Fruit fly (Drosophila melanogaster) whole organism, embryonic: Measurements from ENCODE around the gene Tnpo-SR.
A peak's percentile ranks its signal among the peaks of the same experiment; 100 is the strongest.

Experiments used
- Adf1 ChIP-seq: fragments of 200-800 bp; sonication (Bioruptor generic); IDR thresholded peaks from 2 replicates; pipeline ENCODE4 v1.3.6; 2022; ENCODE audit warnings: missing biosample characterization, missing genetic modification characterization
- B-H2 ChIP-seq: fragments of 200-800 bp; sonication (Bioruptor generic); optimal IDR thresholded peaks from 2 replicates; lab custom pipeline; 2018; ENCODE audit warnings: missing biosample characterization, mild to moderate bottlenecking, missing genetic modification characterization
- BtbVII ChIP-seq: fragments of 200-800 bp; sonication (Bioruptor generic); optimal IDR thresholded peaks from 3 replicates; lab custom pipeline; 2017; ENCODE audit warnings: missing biosample characterization, mild to moderate bottlenecking, missing genetic modification characterization
- CG10147 ChIP-seq: fragments of 200-800 bp; sonication (Bioruptor generic); optimal IDR thresholded peaks from 2 replicates; lab custom pipeline; 2019; ENCODE audit warnings: missing biosample characterization, mild to moderate bottlenecking, missing genetic modification characterization, moderate library complexity
- CG10209 ChIP-seq: fragments of 200-800 bp; sonication (Bioruptor generic); optimal IDR thresholded peaks from 3 replicates; lab custom pipeline; 2017; ENCODE audit warnings: missing biosample characterization, mild to moderate bottlenecking, missing genetic modification characterization, missing genetic modification reagents
- CG10654 ChIP-seq: fragments of 200-800 bp; sonication (Bioruptor generic); optimal IDR thresholded peaks from 2 replicates; lab custom pipeline; 2016; ENCODE audit warnings: missing biosample characterization, missing genetic modification characterization
- CG13296 ChIP-seq: fragments of 200-800 bp; sonication (Bioruptor generic); optimal IDR thresholded peaks from 3 replicates; lab custom pipeline; 2018; ENCODE audit warnings: missing biosample characterization, mild to moderate bottlenecking, missing genetic modification characterization
- CG18011 ChIP-seq: fragments of 200-800 bp; sonication (Bioruptor generic); optimal IDR thresholded peaks from 2 replicates; lab custom pipeline; 2017; ENCODE audit warnings: missing biosample characterization, missing genetic modification characterization, mild to moderate bottlenecking, moderate library complexity, missing genotype
- CG2120 ChIP-seq: fragments of 200-800 bp; sonication (Bioruptor generic); optimal IDR thresholded peaks from 3 replicates; lab custom pipeline; 2016; ENCODE audit warnings: missing biosample characterization, missing genetic modification characterization
- CG6689 ChIP-seq: fragments of 200-800 bp; sonication (Bioruptor generic); IDR thresholded peaks from 2 replicates; pipeline ENCODE4 v1.3.6; 2022; ENCODE audit warnings: missing biosample characterization, missing genetic modification characterization
- CG6765 ChIP-seq: fragments of 200-800 bp; sonication (Bioruptor generic); optimal IDR thresholded peaks from 3 replicates; lab custom pipeline; 2017; ENCODE audit warnings: missing biosample characterization, mild to moderate bottlenecking, missing genetic modification characterization
- CG6791 ChIP-seq: fragments of 200-800 bp; sonication (Bioruptor generic); IDR thresholded peaks from 3 replicates; pipeline ENCODE4 v1.3.6; 2022; ENCODE audit warnings: missing biosample characterization, missing genetic modification characterization; ENCODE audit not compliant: partially characterized antibody
- CG7963 ChIP-seq: fragments of 200-800 bp; sonication (Bioruptor generic); IDR thresholded peaks from 3 replicates; pipeline ENCODE4 v1.3.6; 2022; ENCODE audit warnings: missing biosample characterization, missing genetic modification characterization; ENCODE audit not compliant: partially characterized antibody
- CG7987 ChIP-seq: fragments of 200-800 bp; sonication (Bioruptor generic); optimal IDR thresholded peaks from 2 replicates; lab custom pipeline; 2018; ENCODE audit warnings: missing biosample characterization, mild to moderate bottlenecking, missing genetic modification characterization, moderate library complexity
- CG8924 ChIP-seq: fragments of 200-800 bp; optimal IDR thresholded peaks from 3 replicates; lab custom pipeline; 2019; ENCODE audit warnings: missing biosample characterization, mild to moderate bottlenecking, missing genetic modification characterization, moderate library complexity
- CG9797 ChIP-seq: fragments of 200-800 bp; sonication (Bioruptor generic); optimal IDR thresholded peaks from 3 replicates; lab custom pipeline; 2018; ENCODE audit warnings: missing biosample characterization, mild to moderate bottlenecking, missing genetic modification characterization
- D19A ChIP-seq: fragments of 200-800 bp; optimal IDR thresholded peaks from 3 replicates; lab custom pipeline; 2019; ENCODE audit warnings: missing biosample characterization, mild to moderate bottlenecking, missing genetic modification characterization, moderate library complexity
- D19B ChIP-seq: fragments of 200-800 bp; sonication (Bioruptor generic); optimal IDR thresholded peaks from 2 replicates; lab custom pipeline; 2017; ENCODE audit warnings: missing biosample characterization, mild to moderate bottlenecking, missing genetic modification characterization
- E2f2 ChIP-seq: fragments of 200-800 bp; sonication (Bioruptor generic); IDR thresholded peaks from 2 replicates; pipeline ENCODE4 v1.3.6; 2022; ENCODE audit warnings: missing biosample characterization, missing genetic modification characterization
- Ets97D ChIP-seq: fragments of 200-800 bp; sonication (Bioruptor generic); optimal IDR thresholded peaks from 3 replicates; lab custom pipeline; 2016; ENCODE audit warnings: missing biosample characterization, missing genetic modification characterization
- Lpt ChIP-seq: fragments of >200 bp; optimal IDR thresholded peaks from 2 replicates; lab custom pipeline; 2018; ENCODE audit warnings: missing biosample characterization, missing genetic modification characterization
- MBD-R2 ChIP-seq: fragments of 200-800 bp; sonication (Bioruptor generic); IDR thresholded peaks from 2 replicates; pipeline ENCODE4 v1.3.6; 2022; ENCODE audit warnings: missing biosample characterization, missing genetic modification characterization
- Mad ChIP-seq: fragments of 200-800 bp; sonication (Bioruptor generic); optimal IDR thresholded peaks from 2 replicates; lab custom pipeline; 2016; ENCODE audit warnings: missing biosample characterization, missing genetic modification characterization
- Max ChIP-seq: fragments of 200-800 bp; sonication (Bioruptor generic); optimal IDR thresholded peaks from 2 replicates; lab custom pipeline; 2016; ENCODE audit warnings: missing biosample characterization, mild to moderate bottlenecking, missing genetic modification characterization
- Meics ChIP-seq: fragments of 200-800 bp; sonication (Bioruptor generic); optimal IDR thresholded peaks from 2 replicates; lab custom pipeline; 2017; ENCODE audit warnings: missing biosample characterization, mild to moderate bottlenecking, missing genetic modification characterization
- NC2β ChIP-seq: fragments of 200-800 bp; sonication (Bioruptor generic); optimal IDR thresholded peaks from 2 replicates; lab custom pipeline; 2016; ENCODE audit warnings: missing biosample characterization, missing genetic modification characterization
- Sry-β ChIP-seq: fragments of 200-800 bp; sonication (Bioruptor generic); optimal IDR thresholded peaks from 2 replicates; lab custom pipeline; 2018; ENCODE audit warnings: missing biosample characterization, mild to moderate bottlenecking, missing genetic modification characterization, moderate library complexity
- ase ChIP-seq: fragments of 200-800 bp; sonication (Bioruptor generic); IDR thresholded peaks from 3 replicates; pipeline ENCODE4 v1.3.6; 2022; ENCODE audit warnings: missing biosample characterization, missing genetic modification characterization
- cwo ChIP-seq: fragments of 200-800 bp; sonication (Bioruptor generic); optimal IDR thresholded peaks from 3 replicates; lab custom pipeline; 2017; ENCODE audit warnings: missing biosample characterization, missing genetic modification characterization, mild to moderate bottlenecking, moderate library complexity, missing genetic modification reagents
- ewg ChIP-seq: fragments of 200-800 bp; sonication (Bioruptor generic); optimal IDR thresholded peaks from 3 replicates; lab custom pipeline; 2017; ENCODE audit warnings: mild to moderate bottlenecking, missing biosample characterization, missing genetic modification reagents, missing genetic modification characterization
- exex ChIP-seq: fragments of 200-800 bp; sonication (Bioruptor generic); optimal IDR thresholded peaks from 4 replicates; lab custom pipeline; 2018; ENCODE audit warnings: missing biosample characterization, mild to moderate bottlenecking, missing genetic modification characterization, moderate library complexity
- gfzf ChIP-seq: fragments of 200-800 bp; sonication (Bioruptor generic); optimal IDR thresholded peaks from 2 replicates; lab custom pipeline; 2016; ENCODE audit warnings: missing biosample characterization, mild to moderate bottlenecking, missing genetic modification characterization, moderate library complexity
- grn ChIP-seq: fragments of 200-800 bp; sonication (Bioruptor generic); optimal IDR thresholded peaks from 3 replicates; lab custom pipeline; 2017; ENCODE audit warnings: missing biosample characterization, missing genetic modification characterization
- kay ChIP-seq: fragments of 200-800 bp; sonication (Bioruptor generic); optimal IDR thresholded peaks from 2 replicates; lab custom pipeline; 2016; ENCODE audit warnings: missing biosample characterization, missing genetic modification characterization
- lov ChIP-seq, 2 experiments: fragments of 200-800 bp in 1 of 2; fragments of >200 bp in 1 of 2; sonication (Bioruptor generic) in 1 of 2; IDR thresholded peaks in 1 of 2; optimal IDR thresholded peaks in 1 of 2; 2 replicates in 1 of 2; 3 replicates in 1 of 2; pipeline versions ENCODE4 v1.3.6 to Lab custom; 2017 to 2022; ENCODE audit warnings: missing biosample characterization in 1 of 2, missing genetic modification characterization in 1 of 2
- mld ChIP-seq: fragments of 200-800 bp; sonication (Bioruptor generic); IDR thresholded peaks from 3 replicates; pipeline ENCODE4 v1.3.6; 2022; ENCODE audit warnings: missing biosample characterization, missing genetic modification characterization; ENCODE audit not compliant: partially characterized antibody
- nmo ChIP-seq: fragments of 200-800 bp; sonication (Bioruptor generic); optimal IDR thresholded peaks from 2 replicates; lab custom pipeline; 2018; ENCODE audit warnings: missing biosample characterization, mild to moderate bottlenecking, missing genetic modification characterization, moderate library complexity
- pfk ChIP-seq: fragments of 200-800 bp; sonication (Bioruptor generic); optimal IDR thresholded peaks from 2 replicates; lab custom pipeline; 2018; ENCODE audit warnings: missing biosample characterization, mild to moderate bottlenecking, missing genetic modification characterization, moderate library complexity
- phol ChIP-seq: fragments of 200-800 bp; sonication (Bioruptor generic); optimal IDR thresholded peaks from 3 replicates; lab custom pipeline; 2018; ENCODE audit warnings: missing biosample characterization, mild to moderate bottlenecking, missing genetic modification characterization, moderate library complexity
- pum ChIP-seq: fragments of 200-800 bp; sonication (Bioruptor generic); optimal IDR thresholded peaks from 2 replicates; lab custom pipeline; 2016; ENCODE audit warnings: missing biosample characterization, missing genetic modification characterization
- rib ChIP-seq: fragments of 200-800 bp; sonication (Bioruptor generic); IDR thresholded peaks from 2 replicates; pipeline ENCODE4 v1.3.6; 2022; ENCODE audit warnings: missing biosample characterization, missing genetic modification characterization
- run ChIP-seq: fragments of 200-800 bp; sonication (Bioruptor generic); optimal IDR thresholded peaks from 3 replicates; lab custom pipeline; 2018; ENCODE audit warnings: missing biosample characterization, mild to moderate bottlenecking, missing genetic modification characterization
- shn ChIP-seq: fragments of 200-800 bp; sonication (Bioruptor generic); optimal IDR thresholded peaks from 3 replicates; lab custom pipeline; 2016; ENCODE audit warnings: missing biosample characterization, missing genetic modification characterization
- sima ChIP-seq: fragments of 200-800 bp; sonication (Bioruptor generic); optimal IDR thresholded peaks from 2 replicates; lab custom pipeline; 2016; ENCODE audit warnings: missing biosample characterization, missing genetic modification characterization
- sqz ChIP-seq: fragments of 200-800 bp; sonication (Bioruptor generic); optimal IDR thresholded peaks from 3 replicates; lab custom pipeline; 2018; ENCODE audit warnings: missing biosample characterization, mild to moderate bottlenecking, missing genetic modification characterization
- tgo ChIP-seq: fragments of 200-800 bp; sonication (Bioruptor generic); IDR thresholded peaks from 3 replicates; pipeline ENCODE4 v1.3.6; 2022; ENCODE audit warnings: missing biosample characterization, missing genetic modification characterization
- ttk ChIP-seq: fragments of 200-800 bp; sonication (Bioruptor generic); IDR thresholded peaks from 2 replicates; pipeline ENCODE4 v2.1.2; 2022; ENCODE audit warnings: missing biosample characterization, missing genetic modification characterization
- tup ChIP-seq: fragments of 200-800 bp; sonication (Bioruptor generic); optimal IDR thresholded peaks from 2 replicates; lab custom pipeline; 2016; ENCODE audit warnings: missing biosample characterization, mild to moderate bottlenecking, missing genetic modification characterization, moderate library complexity

Tnpo-SR gene

DNA sequence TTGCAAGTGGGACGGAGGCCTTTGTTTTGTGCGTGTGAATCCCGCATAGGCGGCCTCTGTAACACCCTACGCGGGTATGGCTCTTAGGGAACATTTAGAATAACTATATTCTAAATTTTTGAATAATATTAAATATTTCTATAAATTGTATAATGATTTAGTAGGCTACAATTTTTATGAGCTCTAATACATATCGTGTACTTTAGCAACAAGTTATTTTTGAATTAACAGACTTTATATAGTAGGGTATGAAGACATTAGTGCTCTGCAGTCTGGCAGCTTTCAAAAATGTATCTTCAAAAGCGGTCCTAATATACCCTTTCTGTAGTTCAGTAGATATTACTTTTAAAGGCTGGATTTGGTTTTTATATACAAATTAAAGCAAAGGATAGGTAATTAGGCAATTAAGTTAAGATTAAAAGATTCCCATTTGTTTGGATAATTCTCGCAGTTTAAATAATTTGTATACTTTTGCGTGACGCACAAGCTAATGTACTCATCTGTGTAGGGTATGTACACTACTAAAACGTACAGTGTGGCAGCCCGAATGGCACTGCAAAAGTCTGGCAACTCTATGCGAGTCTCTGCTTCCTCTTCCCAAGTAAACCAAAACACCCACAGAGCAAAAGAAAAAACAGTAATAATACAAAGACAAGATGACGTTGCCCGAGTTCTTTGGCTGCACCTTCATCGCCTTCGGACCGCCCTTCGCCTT is 6.1 kb downstream of the Tnpo-SR start, which contains the start of the genes Snx21 and aph-1 (continued):
- TF ChIP-seq cwo (GFP tag; lab: Kevin White, UChicago) (peak; percentile 89), CG6765 (GFP tag; lab: Kevin White, UChicago) (peak; percentile 72), Adf1 (peak; percentile 74), mld (no peak), lov (optimal IDR thresholded peaks at IDR 0.05; lab: Kevin White, UChicago) (no peak), lov (GFP tag; IDR thresholded peaks at IDR 0.05; lab: Robert Waterston, UW) (0 out of 3 replicates have a peak, but pooled peaks have one; percentile 56), CG6689 (GFP tag; lab: Robert Waterston, UW) (peak; percentile 91), pum (GFP tag; lab: Kevin White, UChicago) (peak; percentile 92), CG18011 (GFP tag; lab: Kevin White, UChicago) (peak; percentile 70), tup (peak; percentile 76), ase (peak; percentile 61), ttk (GFP tag; lab: Robert Waterston, UW) (peak; percentile 74), ewg (GFP tag; lab: Kevin White, UChicago) (peak; percentile 83), sima (GFP tag; lab: Kevin White, UChicago) (no peak), D19B (peak; percentile 83), B-H2 (GFP tag; lab: Kevin White, UChicago) (peak; percentile 92), CG6791 (no peak), Mad (GFP tag; lab: Kevin White, UChicago) (peak; percentile 79), Ets97D (GFP tag; lab: Kevin White, UChicago) (peak; percentile 77), Max (peak; percentile 91), CG7963 (GFP tag; lab: Robert Waterston, UW) (no peak), Lpt (no peak), MBD-R2 (GFP tag; lab: Robert Waterston, UW) (peak; percentile 84; the same call in 1 of the 2 replicates), CG2120 (GFP tag; lab: Kevin White, UChicago) (peak; percentile 94), rib (peak; percentile 69), D19A (peak; percentile 100), shn (peak; percentile 93), CG7987 (peak; percentile 67), tgo (GFP tag; lab: Robert Waterston, UW) (peak; percentile 90), CG10654 (GFP tag; lab: Kevin White, UChicago) (peak; percentile 88), CG10147 (GFP tag; lab: Kevin White, UChicago) (peak; percentile 91), CG10209 (GFP tag; lab: Kevin White, UChicago) (peak; percentile 92), CG9797 (peak; percentile 13), run (peak; percentile 83), exex (tag; lab: Kevin White, UChicago) (peak; percentile 77), BtbVII (GFP tag; lab: Kevin White, UChicago) (peak; percentile 91), phol (tag; lab: Kevin White, UChicago) (peak; percentile 93), pfk (GFP tag; lab: Kevin White, UChicago) (peak; percentile 12), Sry-β (GFP tag; lab: Kevin White, UChicago) (peak; percentile 38), grn (GFP tag; lab: Kevin White, UChicago) (peak; percentile 25), CG8924 (tag; lab: Kevin White, UChicago) (peak; percentile 94), nmo (GFP tag; lab: Kevin White, UChicago) (peak; percentile 95), E2f2 (GFP tag; lab: Robert Waterston, UW) (peak; percentile 75), sqz (GFP tag; lab: Kevin White, UChicago) (peak; percentile 92), CG13296 (GFP tag; lab: Kevin White, UChicago) (peak; percentile 91), NC2β (GFP tag; lab: Kevin White, UChicago) (peak; percentile 77), Meics (peak; percentile 93), kay (GFP tag; lab: Kevin White, UChicago) (peak; percentile 92), gfzf (GFP tag; lab: Kevin White, UChicago) (peak; percentile 21)
